Worm (Caenorhabditis elegans) whole organism, L1 larva: ENCODE data around the gene ZK666.11.

ENCODE experiments used
- aha-1 ChIP-seq: fragments of 150-350 bp; optimal IDR thresholded peaks from 2 replicates; lab custom pipeline; 2014; ENCODE audit warnings: missing biosample characterization, missing genetic modification characterization
- aly-2 ChIP-seq: fragments of 150-350 bp; optimal IDR thresholded peaks from 2 replicates; lab custom pipeline; 2014; ENCODE audit warnings: missing biosample characterization, missing genetic modification characterization
- blmp-1 ChIP-seq: fragments of 150-350 bp; optimal IDR thresholded peaks from 2 replicates; lab custom pipeline; 2014; ENCODE audit warnings: missing biosample characterization, missing genetic modification characterization
- dpl-1 ChIP-seq, 3 experiments: fragments of 150-350 bp in 2 of 3; sonication (generic microtip) in 1 of 3; optimal IDR thresholded peaks; 2 replicates each; lab custom pipeline; 2014 to 2017; ENCODE audit warnings: missing biosample characterization in 3 of 3, missing genetic modification characterization in 3 of 3, missing genetic modification reagents in 3 of 3
- egl-27 ChIP-seq, 2 experiments: fragments of 150-350 bp in 1 of 2; sonication (generic microtip); optimal IDR thresholded peaks; 3 replicates each; lab custom pipeline; 2017 to 2018; ENCODE audit warnings: missing biosample characterization in 2 of 2, missing genetic modification characterization in 2 of 2, missing genetic modification reagents in 2 of 2
- fkh-4 ChIP-seq: sonication (generic microtip); optimal IDR thresholded peaks from 2 replicates; lab custom pipeline; 2016; ENCODE audit warnings: missing compliant biosample characterization, missing genetic modification characterization, borderline replicate concordance
- lin-13 ChIP-seq: fragments of 150-350 bp; optimal IDR thresholded peaks from 2 replicates; lab custom pipeline; 2014; ENCODE audit warnings: missing biosample characterization, missing genetic modification reagents, missing genetic modification characterization
- lin-39 ChIP-seq: fragments of 150-350 bp; optimal IDR thresholded peaks from 2 replicates; lab custom pipeline; 2014; ENCODE audit warnings: missing biosample characterization, missing genetic modification reagents, missing genetic modification characterization
- lsy-2 ChIP-seq, 2 experiments: fragments of 150-350 bp; optimal IDR thresholded peaks; 2 replicates each; lab custom pipeline; 2014; ENCODE audit warnings: missing biosample characterization in 2 of 2, missing genetic modification characterization in 2 of 2
- mep-1 ChIP-seq: fragments of 150-350 bp; optimal IDR thresholded peaks from 2 replicates; lab custom pipeline; 2014; ENCODE audit warnings: missing biosample characterization, missing genetic modification characterization
- nhr-237 ChIP-seq: fragments of 150-350 bp; optimal IDR thresholded peaks from 2 replicates; lab custom pipeline; 2014; ENCODE audit warnings: missing biosample characterization, missing genetic modification characterization
- unc-130 ChIP-seq: fragments of 150-350 bp; optimal IDR thresholded peaks from 2 replicates; lab custom pipeline; 2017; ENCODE audit warnings: missing biosample characterization, missing genetic modification characterization, inconsistent platforms
- unc-62 ChIP-seq: fragments of 150-350 bp; optimal IDR thresholded peaks from 2 replicates; lab custom pipeline; 2014; ENCODE audit warnings: missing biosample characterization, missing genetic modification reagents, missing genetic modification characterization

- TF ChIP-seq unc-62 (GFP tag; lab: Kevin White, UChicago) = no peak
- TF ChIP-seq aha-1 = no peak
- no peak for TF ChIP-seq lin-39
- no peak for TF ChIP-seq blmp-1 (tag; lab: Kevin White, UChicago)
- no peak for TF ChIP-seq aly-2 (tag; lab: Kevin White, UChicago)
- no peak for TF ChIP-seq nhr-237 (tag; lab: Kevin White, UChicago)
- no peak for TF ChIP-seq lsy-2 (tag; optimal IDR thresholded peaks at IDR 0.05; lab: Kevin White, UChicago)
- no peak for TF ChIP-seq egl-27 (tag; optimal IDR thresholded peaks at IDR 0.05; lab: Kevin White, UChicago)
- TF ChIP-seq fkh-4 = no peak
- TF ChIP-seq unc-130 (tag; lab: Kevin White, UChicago) = no peak
- TF ChIP-seq dpl-1 (GFP tag; optimal IDR thresholded peaks at IDR 0.05; lab: Kevin White, UChicago) = no peak
- TF ChIP-seq lin-13 (GFP tag; lab: Kevin White, UChicago) = no peak
- no peak for TF ChIP-seq mep-1 (tag; lab: Kevin White, UChicago)
These were observed 4.4 kb downstream of the ZK666.11 start, which contains the start of gene ZK666.15 for ce11 chrII:10486738-10487137.
